Fruit fly (Drosophila melanogaster) S2 (cell line): Measurements from ENCODE around the gene CG3679.

Experiments
- CG8478 ChIP-seq: fragments of >200 bp; optimal IDR thresholded peaks from 2 replicates; lab custom pipeline; 2018
- CTCF ChIP-seq, 2 experiments: fragments of >200 bp; optimal IDR thresholded peaks; 2 replicates each; lab custom pipeline; 2018

Gene CG3679

dm6 chrX:16323063-16323462 is 19.4 kb downstream of the CG3679 start, which contains the start of the genes CG9917 and CG32579:
TSS of gene CG9917 (minus strand) at chrX:16323231.
TSS of gene CG32579 (plus strand) at chrX:16323286.
- TF ChIP-seq CG8478 (lab: Kevin White, UChicago) (no peak), CTCF (optimal IDR thresholded peaks at IDR 0.05; lab: Kevin White, UChicago) (no peak)

- no peak for TF ChIP-seq CTCF (optimal IDR thresholded peaks at IDR 0.05; lab: Kevin White, UChicago)
- TF ChIP-seq CG8478 (lab: Kevin White, UChicago), result no peak
These were observed 19.9 kb downstream of the CG3679 start for dm6 chrX:16323536-16323935.

- TF ChIP-seq CTCF (optimal IDR thresholded peaks at IDR 0.05; lab: Kevin White, UChicago) (no peak), CG8478 (lab: Kevin White, UChicago) (no peak)
These were observed 21.8 kb downstream of the CG3679 start, which contains the start of gene CalpC for dm6 chrX:16325472-16325871. TSS of gene CalpC (plus strand) at chrX:16325763.

- TF ChIP-seq CG8478 (lab: Kevin White, UChicago), result no peak
- no peak for TF ChIP-seq CTCF (optimal IDR thresholded peaks at IDR 0.05; lab: Kevin White, UChicago)
These were observed 27.0 kb downstream of the CG3679 start, which contains the start of gene CG9919 for dm6 chrX:16330659-16331058. TSS of gene CG9919 (minus strand) at chrX:16330759.

- TF ChIP-seq CG8478 (lab: Kevin White, UChicago), result no peak
- no peak for TF ChIP-seq CTCF (optimal IDR thresholded peaks at IDR 0.05; lab: Kevin White, UChicago)
These were observed 28.0 kb downstream of the CG3679 start for dm6 chrX:16331562-16332233.

- TF ChIP-seq CG8478 (lab: Kevin White, UChicago) (no peak), CTCF (optimal IDR thresholded peaks at IDR 0.05; lab: Kevin White, UChicago) (no peak)
These were observed 29.1 kb downstream of the CG3679 start for dm6 chrX:16332615-16333288.

- TF ChIP-seq CG8478 (lab: Kevin White, UChicago) (no peak), CTCF (optimal IDR thresholded peaks at IDR 0.05; lab: Kevin White, UChicago) (no peak)
These were observed 29.9 kb downstream of the CG3679 start, which contains the start of the genes CG9921 and Dsp1 for dm6 chrX:16333434-16334141. TSS of gene CG9921 (minus strand) at chrX:16333600. TSS of gene Dsp1 (plus strand) at chrX:16333612.

dm6 chrX:16334251-16334860 is 30.7 kb downstream of the CG3679 start:
- TF ChIP-seq CTCF (optimal IDR thresholded peaks at IDR 0.05; lab: Kevin White, UChicago) (no peak), CG8478 (lab: Kevin White, UChicago) (no peak)

- no peak for TF ChIP-seq CTCF (optimal IDR thresholded peaks at IDR 0.05; lab: Kevin White, UChicago)
- TF ChIP-seq CG8478 (lab: Kevin White, UChicago), result no peak
These were observed 31.5 kb downstream of the CG3679 start for dm6 chrX:16335107-16335642.

- TF ChIP-seq CTCF (optimal IDR thresholded peaks at IDR 0.05; lab: Kevin White, UChicago), result no peak
- no peak for TF ChIP-seq CG8478 (lab: Kevin White, UChicago)
These were observed 46.4 kb downstream of the CG3679 start, which contains the start of gene sl for dm6 chrX:16350062-16350461. TSS of gene sl (plus strand) at chrX:16350315.
